Fruit fly (Drosophila melanogaster) whole organism, embryonic: ENCODE results near the gene CG14102.
A peak's percentile ranks its signal among the peaks of the same experiment; 100 is the strongest.

Experiments
- CG10267 ChIP-seq: fragments of 200-800 bp; sonication (Bioruptor generic); optimal IDR thresholded peaks from 2 replicates; lab custom pipeline; 2018; ENCODE audit warnings: missing biosample characterization, mild to moderate bottlenecking, missing genetic modification characterization, moderate library complexity
- CG10462 ChIP-seq: fragments of 200-800 bp; sonication (Bioruptor generic); optimal IDR thresholded peaks from 2 replicates; lab custom pipeline; 2016; ENCODE audit warnings: missing biosample characterization, missing genetic modification characterization
- CG11504 ChIP-seq: fragments of 200-800 bp; sonication (Bioruptor generic); optimal IDR thresholded peaks from 3 replicates; lab custom pipeline; 2019; ENCODE audit warnings: missing biosample characterization, mild to moderate bottlenecking, missing genetic modification characterization, moderate library complexity
- CG12071 ChIP-seq: fragments of 200-800 bp; sonication (Bioruptor generic); optimal IDR thresholded peaks from 3 replicates; lab custom pipeline; 2018; ENCODE audit warnings: missing biosample characterization, mild to moderate bottlenecking, missing genetic modification characterization
- CG12236 ChIP-seq: fragments of 200-800 bp; sonication (Bioruptor generic); optimal IDR thresholded peaks from 2 replicates; lab custom pipeline; 2016; ENCODE audit warnings: missing biosample characterization, missing genetic modification characterization
- CG12299 ChIP-seq: fragments of 200-800 bp; sonication (Bioruptor generic); optimal IDR thresholded peaks from 2 replicates; lab custom pipeline; 2018; ENCODE audit warnings: missing biosample characterization, mild to moderate bottlenecking, missing genetic modification characterization
- CG12659 ChIP-seq: fragments of 200-800 bp; sonication (Bioruptor generic); optimal IDR thresholded peaks from 3 replicates; lab custom pipeline; 2017; ENCODE audit warnings: mild to moderate bottlenecking, missing biosample characterization, missing genetic modification reagents, missing genetic modification characterization
- CG14860 ChIP-seq: fragments of 200-800 bp; sonication (Bioruptor generic); IDR thresholded peaks from 3 replicates; pipeline ENCODE4 v1.3.6; 2022; ENCODE audit warnings: missing biosample characterization, missing genetic modification characterization; ENCODE audit not compliant: partially characterized antibody
- CG16779 ChIP-seq: fragments of 200-800 bp; sonication (Bioruptor generic); IDR thresholded peaks from 2 replicates; pipeline ENCODE4 v1.3.6; 2022; ENCODE audit warnings: missing biosample characterization, missing genetic modification characterization
- CG17385 ChIP-seq: fragments of 200-800 bp; sonication (Bioruptor generic); optimal IDR thresholded peaks from 3 replicates; lab custom pipeline; 2018; ENCODE audit warnings: missing biosample characterization, mild to moderate bottlenecking, missing genetic modification characterization
- CG2199 ChIP-seq: fragments of 200-800 bp; sonication (Bioruptor generic); IDR thresholded peaks from 3 replicates; pipeline ENCODE4 v1.3.6; 2022; ENCODE audit warnings: missing biosample characterization, missing genetic modification characterization
- CG31388 ChIP-seq: fragments of 200-800 bp; sonication (Bioruptor generic); optimal IDR thresholded peaks from 2 replicates; lab custom pipeline; 2016; ENCODE audit warnings: missing biosample characterization, missing genetic modification characterization
- CG32767 ChIP-seq: fragments of 200-800 bp; sonication (Bioruptor generic); IDR thresholded peaks from 2 replicates; pipeline ENCODE4 v1.3.6; 2022; ENCODE audit warnings: missing biosample characterization, missing genetic modification characterization
- CG33557 ChIP-seq: fragments of 200-800 bp; sonication (Bioruptor generic); optimal IDR thresholded peaks from 2 replicates; lab custom pipeline; 2019; ENCODE audit warnings: missing biosample characterization, mild to moderate bottlenecking, missing genetic modification characterization, moderate library complexity
- CG4360 ChIP-seq: fragments of 200-800 bp; sonication (Bioruptor generic); IDR thresholded peaks from 2 replicates; pipeline ENCODE4 v1.3.6; 2022; ENCODE audit warnings: missing biosample characterization, missing genetic modification characterization
- CG7987 ChIP-seq: fragments of 200-800 bp; sonication (Bioruptor generic); optimal IDR thresholded peaks from 2 replicates; lab custom pipeline; 2018; ENCODE audit warnings: missing biosample characterization, mild to moderate bottlenecking, missing genetic modification characterization, moderate library complexity
- Dip3 ChIP-seq: fragments of 200-800 bp; sonication (Bioruptor generic); optimal IDR thresholded peaks from 3 replicates; lab custom pipeline; 2016; ENCODE audit warnings: missing biosample characterization, missing genetic modification characterization
- Dref ChIP-seq: fragments of 200-800 bp; sonication (Bioruptor generic); IDR thresholded peaks from 2 replicates; pipeline ENCODE4 v1.3.6; 2022; ENCODE audit warnings: missing biosample characterization, missing genetic modification characterization
- Fer2 ChIP-seq: fragments of 200-800 bp; sonication (Bioruptor generic); optimal IDR thresholded peaks from 2 replicates; lab custom pipeline; 2018; ENCODE audit warnings: missing biosample characterization, mild to moderate bottlenecking, missing genetic modification characterization, moderate library complexity
- HLH4C ChIP-seq: fragments of 200-800 bp; sonication (Bioruptor generic); IDR thresholded peaks from 3 replicates; pipeline ENCODE4 v1.3.6; 2022; ENCODE audit warnings: missing biosample characterization, missing genetic modification characterization; ENCODE audit not compliant: partially characterized antibody
- Hr39 ChIP-seq: fragments of >200 bp; optimal IDR thresholded peaks from 2 replicates; lab custom pipeline; 2017
- Lpt ChIP-seq: fragments of >200 bp; optimal IDR thresholded peaks from 2 replicates; lab custom pipeline; 2018; ENCODE audit warnings: missing biosample characterization, missing genetic modification characterization
- Mad ChIP-seq: fragments of 200-800 bp; sonication (Bioruptor generic); optimal IDR thresholded peaks from 2 replicates; lab custom pipeline; 2016; ENCODE audit warnings: missing biosample characterization, missing genetic modification characterization
- NC2β ChIP-seq: fragments of 200-800 bp; sonication (Bioruptor generic); optimal IDR thresholded peaks from 2 replicates; lab custom pipeline; 2016; ENCODE audit warnings: missing biosample characterization, missing genetic modification characterization
- Opbp ChIP-seq: fragments of 200-800 bp; sonication (Bioruptor generic); IDR thresholded peaks from 3 replicates; pipeline ENCODE4 v1.3.6; 2022; ENCODE audit warnings: missing biosample characterization, missing genetic modification characterization; ENCODE audit not compliant: partially characterized antibody
- Rx ChIP-seq: fragments of 200-800 bp; sonication (Bioruptor generic); IDR thresholded peaks from 2 replicates; pipeline ENCODE4 v1.3.6; 2022; ENCODE audit warnings: missing biosample characterization, missing genetic modification characterization
- Stat92E ChIP-seq, 3 experiments: fragments of >200 bp in 2 of 3; fragments of 200-800 bp in 1 of 3; sonication (Bioruptor generic) in 1 of 3; optimal IDR thresholded peaks; 2 replicates each; lab custom pipeline; 2017 to 2019; ENCODE audit warnings: missing biosample characterization in 3 of 3, missing genetic modification characterization in 3 of 3, mild to moderate bottlenecking in 1 of 3, moderate library complexity in 1 of 3
- TFAM ChIP-seq: fragments of 200-800 bp; sonication (Bioruptor generic); optimal IDR thresholded peaks from 2 replicates; lab custom pipeline; 2017; ENCODE audit warnings: missing biosample characterization, missing genetic modification characterization, inconsistent platforms
- ac ChIP-seq: fragments of 200-800 bp; sonication (Bioruptor generic); optimal IDR thresholded peaks from 3 replicates; lab custom pipeline; 2017; ENCODE audit warnings: missing biosample characterization, mild to moderate bottlenecking, missing genetic modification characterization
- br ChIP-seq: fragments of >200 bp; optimal IDR thresholded peaks from 2 replicates; lab custom pipeline; 2017
- cg ChIP-seq: fragments of 200-800 bp; sonication (Bioruptor generic); optimal IDR thresholded peaks from 3 replicates; lab custom pipeline; 2019; ENCODE audit warnings: missing biosample characterization, mild to moderate bottlenecking, missing genetic modification characterization, moderate library complexity
- chm ChIP-seq: fragments of 200-800 bp; sonication (Bioruptor generic); IDR thresholded peaks from 2 replicates; pipeline ENCODE4 v1.3.6; 2022; ENCODE audit warnings: missing biosample characterization, missing genetic modification characterization
- hb ChIP-seq: fragments of 200-800 bp; sonication (Bioruptor generic); IDR thresholded peaks from 3 replicates; pipeline ENCODE4 v1.3.6; 2022; ENCODE audit warnings: missing biosample characterization, missing genetic modification characterization; ENCODE audit not compliant: partially characterized antibody
- her ChIP-seq: fragments of 200-800 bp; sonication (Bioruptor generic); optimal IDR thresholded peaks from 2 replicates; lab custom pipeline; 2016; ENCODE audit warnings: missing biosample characterization, missing genetic modification characterization
- hth ChIP-seq: fragments of >200 bp; optimal IDR thresholded peaks from 2 replicates; lab custom pipeline; 2017; ENCODE audit warnings: inconsistent platforms
- insv ChIP-seq, 2 experiments: fragments of 200-800 bp; sonication (Bioruptor generic); optimal IDR thresholded peaks; 3 replicates each; lab custom pipeline; 2016 to 2018; ENCODE audit warnings: missing biosample characterization in 2 of 2, missing genetic modification characterization in 2 of 2
- jigr1 ChIP-seq: fragments of 200-800 bp; sonication (Bioruptor generic); IDR thresholded peaks from 3 replicates; pipeline ENCODE4 v1.3.6; 2022; ENCODE audit warnings: missing biosample characterization, missing genetic modification characterization
- knrl ChIP-seq: fragments of 200-800 bp; sonication (Bioruptor generic); IDR thresholded peaks from 3 replicates; pipeline ENCODE4 v1.3.6; 2022; ENCODE audit warnings: missing biosample characterization, missing genetic modification characterization; ENCODE audit not compliant: partially characterized antibody
- nerfin-1 ChIP-seq: fragments of 200-800 bp; sonication (Bioruptor generic); optimal IDR thresholded peaks from 3 replicates; lab custom pipeline; 2019; ENCODE audit warnings: missing biosample characterization, mild to moderate bottlenecking, missing genetic modification characterization, moderate library complexity
- pb ChIP-seq: fragments of 200-800 bp; sonication (Bioruptor generic); optimal IDR thresholded peaks from 3 replicates; lab custom pipeline; 2016; ENCODE audit warnings: missing biosample characterization, missing genetic modification characterization
- prd ChIP-seq, 3 experiments: fragments of >200 bp in 2 of 3; fragments of 200-800 bp in 1 of 3; sonication (Bioruptor generic) in 1 of 3; optimal IDR thresholded peaks in 2 of 3; IDR thresholded peaks in 1 of 3; 2 replicates in 2 of 3; 3 replicates in 1 of 3; pipeline versions ENCODE4 v1.3.6 to Lab custom; 2017 to 2022; ENCODE audit warnings: missing biosample characterization in 1 of 3, missing genetic modification characterization in 1 of 3
- seq ChIP-seq: fragments of 200-800 bp; sonication (Bioruptor generic); IDR thresholded peaks from 2 replicates; pipeline ENCODE4 v1.3.6; 2022; ENCODE audit warnings: missing biosample characterization, missing genetic modification characterization
- sisA ChIP-seq: fragments of 200-800 bp; sonication (Bioruptor generic); IDR thresholded peaks from 2 replicates; pipeline ENCODE4 v1.3.6; 2022; ENCODE audit warnings: missing biosample characterization, missing genetic modification characterization
- sr ChIP-seq: fragments of 200-800 bp; sonication (Bioruptor generic); IDR thresholded peaks from 3 replicates; pipeline ENCODE4 v1.3.6; 2022; ENCODE audit warnings: missing biosample characterization, missing genetic modification characterization
- tgo ChIP-seq: fragments of 200-800 bp; sonication (Bioruptor generic); IDR thresholded peaks from 3 replicates; pipeline ENCODE4 v1.3.6; 2022; ENCODE audit warnings: missing biosample characterization, missing genetic modification characterization
- z ChIP-seq: fragments of 200-800 bp; sonication (Bioruptor generic); IDR thresholded peaks from 3 replicates; pipeline ENCODE4 v1.3.6; 2022; ENCODE audit warnings: missing biosample characterization, missing genetic modification characterization

Gene CG14102

dm6 chr3L:19804908-19805307 is 3.8 kb upstream of the CG14102 start, which contains the start of the genes TORIP and Ccdc58 (continued):
- peak; percentile 64 for TF ChIP-seq Dref
- TF ChIP-seq her, result no peak
- TF ChIP-seq knrl (GFP tag; lab: Robert Waterston, UW), result peak; percentile 63; the same call in 2 of the 3 replicates
- peak; percentile 60; the same call in 2 of the 3 replicates for TF ChIP-seq Opbp (GFP tag; lab: Robert Waterston, UW)
- peak; percentile 65; the same call in 2 of the 3 replicates for TF ChIP-seq HLH4C
- no peak for TF ChIP-seq CG12299 (tag; lab: Kevin White, UChicago)

dm6 chr3L:19798978-19799377 is 2.1 kb downstream of the CG14102 start, which contains the start of gene Ir76a:
Gene Ir76a, plus strand, starts transcription at chr3L:19799278.
- TF ChIP-seq tgo (GFP tag; lab: Robert Waterston, UW), result no peak
- TF ChIP-seq br (lab: Kevin White, UChicago), result no peak
- TF ChIP-seq Hr39 (lab: Kevin White, UChicago), result no peak
- TF ChIP-seq CG10267 (tag; lab: Kevin White, UChicago), result no peak
- TF ChIP-seq CG12659 (GFP tag; lab: Kevin White, UChicago), result no peak
- TF ChIP-seq hth, result no peak
- no peak for TF ChIP-seq CG16779
- no peak for TF ChIP-seq ac (GFP tag; lab: Kevin White, UChicago)
- no peak for TF ChIP-seq Lpt (GFP tag; lab: Kevin White, UChicago)
- no peak for TF ChIP-seq CG7987 (GFP tag; lab: Kevin White, UChicago)
- TF ChIP-seq CG32767 (GFP tag; lab: Robert Waterston, UW), result no peak
- TF ChIP-seq Rx (GFP tag; lab: Robert Waterston, UW), result no peak
- TF ChIP-seq CG12071 (GFP tag; lab: Kevin White, UChicago), result no peak
- TF ChIP-seq CG31388 (GFP tag; lab: Kevin White, UChicago), result no peak
- no peak for TF ChIP-seq hb (GFP tag; lab: Robert Waterston, UW)
- TF ChIP-seq, all 482 proteins: peak for 0

- peak; percentile 47 for TF ChIP-seq CG12236
- TF ChIP-seq Mad, result peak; percentile 78
- TF ChIP-seq TFAM, result peak; percentile 32
- no peak for TF ChIP-seq prd (optimal IDR thresholded peaks at IDR 0.05; lab: Kevin White, UChicago)
- peak; percentile 72; the same call in 2 of the 3 replicates for TF ChIP-seq prd (GFP tag; IDR thresholded peaks at IDR 0.05; lab: Robert Waterston, UW)
- TF ChIP-seq Dip3, result peak; percentile 63
- peak; percentile 65 for TF ChIP-seq NC2β (GFP tag; lab: Kevin White, UChicago)
- TF ChIP-seq sr, result peak; percentile 19; the same call in 1 of the 3 replicates
- TF ChIP-seq jigr1 (GFP tag; lab: Robert Waterston, UW), result 0 out of 3 replicates have a peak, but pooled peaks have one; percentile 28
- TF ChIP-seq Rx (GFP tag; lab: Robert Waterston, UW), result peak; percentile 7; the same call in 1 of the 2 replicates
- peak; percentile 84 for TF ChIP-seq nerfin-1 (tag; lab: Kevin White, UChicago)
- peak; percentile 62 for TF ChIP-seq CG32767 (GFP tag; lab: Robert Waterston, UW)
- peak; percentile 72 for TF ChIP-seq CG33557 (GFP tag; lab: Kevin White, UChicago)
- TF ChIP-seq CG4360 (GFP tag; lab: Robert Waterston, UW), result no peak
- peak; percentile 44; the same call in 1 of the 3 replicates for TF ChIP-seq CG14860 (GFP tag; lab: Robert Waterston, UW)
- TF ChIP-seq Stat92E (GFP tag; optimal IDR thresholded peaks at IDR 0.05; lab: Kevin White, UChicago), result peak in 1 of 3 experiments; percentile 2
- peak; percentile 87 for TF ChIP-seq cg (GFP tag; lab: Kevin White, UChicago)
- peak; percentile 69 for TF ChIP-seq CG10462 (GFP tag; lab: Kevin White, UChicago)
- peak; percentile 90 for TF ChIP-seq CG11504 (tag; lab: Kevin White, UChicago)
- peak; percentile 76 for TF ChIP-seq seq
- TF ChIP-seq sisA (GFP tag; lab: Robert Waterston, UW), result peak; percentile 68
- TF ChIP-seq CG2199 (GFP tag; lab: Robert Waterston, UW), result no peak; the same call in 2 of the 3 replicates
- TF ChIP-seq CG17385 (GFP tag; lab: Kevin White, UChicago), result peak; percentile 87
- TF ChIP-seq z (GFP tag; lab: Robert Waterston, UW), result 0 out of 3 replicates have a peak, but pooled peaks have one; percentile 19
- peak; percentile 74 for TF ChIP-seq tgo (GFP tag; lab: Robert Waterston, UW)
- TF ChIP-seq pb (GFP tag; lab: Kevin White, UChicago), result peak; percentile 88
- peak; percentile 49 for TF ChIP-seq Fer2 (tag; lab: Kevin White, UChicago)
- peak; percentile 51; the same call in 1 of the 2 replicates for TF ChIP-seq chm (GFP tag; lab: Robert Waterston, UW)
- peak in 1 of 2 experiments; percentile 63 for TF ChIP-seq insv (GFP tag; optimal IDR thresholded peaks at IDR 0.05; lab: Kevin White, UChicago)
Measured at dm6 chr3L:19794203-19794802, 6.8 kb downstream of the CG14102 start.
